Fruit fly (Drosophila melanogaster) whole organism, embryonic: ENCODE data around the gene RfC3.

ENCODE experiments used
- ATbp ChIP-seq: fragments of 200-800 bp; sonication (Bioruptor generic); optimal IDR thresholded peaks from 2 replicates; lab custom pipeline; 2017; ENCODE audit warnings: missing biosample characterization, mild to moderate bottlenecking, missing genetic modification characterization, missing genetic modification reagents
- Atf-2 ChIP-seq: fragments of 200-800 bp; sonication (Bioruptor generic); optimal IDR thresholded peaks from 2 replicates; lab custom pipeline; 2016; ENCODE audit warnings: missing biosample characterization, missing genetic modification characterization
- BEAF-32 ChIP-seq: fragments of 200-800 bp; sonication (Bioruptor generic); optimal IDR thresholded peaks from 3 replicates; lab custom pipeline; 2017; ENCODE audit warnings: missing biosample characterization, missing genetic modification characterization, mild to moderate bottlenecking, moderate library complexity, missing genetic modification reagents
- Bteb2 ChIP-seq: fragments of 200-800 bp; sonication (Bioruptor generic); optimal IDR thresholded peaks from 2 replicates; lab custom pipeline; 2016; ENCODE audit warnings: missing biosample characterization, missing genetic modification characterization
- CG10321 ChIP-seq: fragments of 200-800 bp; sonication (Bioruptor generic); IDR thresholded peaks from 2 replicates; pipeline ENCODE4 v1.3.6; 2022; ENCODE audit warnings: missing biosample characterization, missing genetic modification characterization
- CG10366 ChIP-seq: fragments of 200-800 bp; sonication (Bioruptor generic); IDR thresholded peaks from 2 replicates; pipeline ENCODE4 v1.3.6; 2022; ENCODE audit warnings: missing biosample characterization, missing genetic modification characterization
- CG11560 ChIP-seq: fragments of 200-800 bp; sonication (Bioruptor generic); IDR thresholded peaks from 3 replicates; pipeline ENCODE4 v1.3.6; 2022; ENCODE audit warnings: missing biosample characterization, missing genetic modification characterization
- CG12219 ChIP-seq: fragments of 200-800 bp; sonication (Bioruptor generic); optimal IDR thresholded peaks from 3 replicates; lab custom pipeline; 2018; ENCODE audit warnings: missing biosample characterization, mild to moderate bottlenecking, missing genetic modification characterization
- CG12769 ChIP-seq: fragments of 200-800 bp; sonication (Bioruptor generic); optimal IDR thresholded peaks from 2 replicates; lab custom pipeline; 2019; ENCODE audit warnings: missing biosample characterization, mild to moderate bottlenecking, missing genetic modification characterization, moderate library complexity
- CG12942 ChIP-seq: fragments of 200-800 bp; sonication (Bioruptor generic); optimal IDR thresholded peaks from 3 replicates; lab custom pipeline; 2016; ENCODE audit warnings: missing biosample characterization, missing genetic modification characterization
- CG13624 ChIP-seq: fragments of 200-800 bp; sonication (Bioruptor generic); optimal IDR thresholded peaks from 2 replicates; lab custom pipeline; 2016; ENCODE audit warnings: missing biosample characterization, missing genetic modification characterization
- CG14014 ChIP-seq: fragments of 200-800 bp; sonication (Bioruptor generic); IDR thresholded peaks from 2 replicates; pipeline ENCODE4 v1.3.6; 2022; ENCODE audit warnings: missing biosample characterization, missing genetic modification characterization
- CG14710 ChIP-seq: fragments of 200-800 bp; sonication (Bioruptor generic); optimal IDR thresholded peaks from 3 replicates; lab custom pipeline; 2019; ENCODE audit warnings: missing biosample characterization, mild to moderate bottlenecking, missing genetic modification characterization, moderate library complexity
- CG15011 ChIP-seq: fragments of 200-800 bp; sonication (Bioruptor generic); optimal IDR thresholded peaks from 3 replicates; lab custom pipeline; 2018; ENCODE audit warnings: missing biosample characterization, mild to moderate bottlenecking, missing genetic modification characterization
- CG1602 ChIP-seq: fragments of 200-800 bp; sonication (Bioruptor generic); optimal IDR thresholded peaks from 3 replicates; lab custom pipeline; 2016; ENCODE audit warnings: missing biosample characterization, missing genetic modification characterization
- CG1647 ChIP-seq: fragments of 200-800 bp; sonication (Bioruptor generic); optimal IDR thresholded peaks from 3 replicates; lab custom pipeline; 2016; ENCODE audit warnings: missing biosample characterization, missing genetic modification characterization
- CG16863 ChIP-seq: fragments of 200-800 bp; sonication (Bioruptor generic); optimal IDR thresholded peaks from 3 replicates; lab custom pipeline; 2016; ENCODE audit warnings: missing biosample characterization, missing genetic modification characterization
- CG17568 ChIP-seq: fragments of 200-800 bp; sonication (Bioruptor generic); optimal IDR thresholded peaks from 2 replicates; lab custom pipeline; 2018; ENCODE audit warnings: missing biosample characterization, mild to moderate bottlenecking, missing genetic modification characterization, moderate library complexity
- CG18599 ChIP-seq: fragments of 200-800 bp; sonication (Bioruptor generic); optimal IDR thresholded peaks from 3 replicates; lab custom pipeline; 2017; ENCODE audit warnings: missing biosample characterization, missing genetic modification characterization, mild to moderate bottlenecking, moderate library complexity, missing genetic modification reagents
- CG18619 ChIP-seq: fragments of 200-800 bp; sonication (Bioruptor generic); optimal IDR thresholded peaks from 3 replicates; lab custom pipeline; 2017; ENCODE audit warnings: missing biosample characterization, mild to moderate bottlenecking, missing genetic modification characterization
- CG3163 ChIP-seq: fragments of 200-800 bp; sonication (Bioruptor generic); optimal IDR thresholded peaks from 3 replicates; lab custom pipeline; 2016; ENCODE audit warnings: missing biosample characterization, missing genetic modification characterization
- CG33557 ChIP-seq: fragments of 200-800 bp; sonication (Bioruptor generic); optimal IDR thresholded peaks from 2 replicates; lab custom pipeline; 2019; ENCODE audit warnings: missing biosample characterization, mild to moderate bottlenecking, missing genetic modification characterization, moderate library complexity
- CG4360 ChIP-seq: fragments of 200-800 bp; sonication (Bioruptor generic); IDR thresholded peaks from 2 replicates; pipeline ENCODE4 v1.3.6; 2022; ENCODE audit warnings: missing biosample characterization, missing genetic modification characterization
- CG6175 ChIP-seq: fragments of 200-800 bp; sonication (Bioruptor generic); IDR thresholded peaks from 3 replicates; pipeline ENCODE4 v1.3.6; 2022; ENCODE audit warnings: missing biosample characterization, missing genetic modification characterization
- CG7786 ChIP-seq: fragments of 200-800 bp; sonication (Bioruptor generic); optimal IDR thresholded peaks from 2 replicates; lab custom pipeline; 2016; ENCODE audit warnings: missing biosample characterization, missing genetic modification characterization
- CG8478 ChIP-seq: fragments of >200 bp; optimal IDR thresholded peaks from 2 replicates; lab custom pipeline; 2018
- CG9817 ChIP-seq: fragments of 200-800 bp; sonication (Bioruptor generic); optimal IDR thresholded peaks from 2 replicates; lab custom pipeline; 2018; ENCODE audit warnings: missing biosample characterization, mild to moderate bottlenecking, missing genetic modification characterization, moderate library complexity
- Dbx ChIP-seq: fragments of 200-800 bp; sonication (Bioruptor generic); IDR thresholded peaks from 3 replicates; pipeline ENCODE4 v1.3.6; 2022; ENCODE audit warnings: missing biosample characterization, missing genetic modification characterization
- Gug ChIP-seq: fragments of 200-800 bp; sonication (Bioruptor generic); IDR thresholded peaks from 4 replicates; pipeline ENCODE4 v1.3.6; 2022; ENCODE audit warnings: missing biosample characterization, missing genetic modification characterization
- HLH54F ChIP-seq: fragments of 200-800 bp; sonication (Bioruptor generic); optimal IDR thresholded peaks from 3 replicates; lab custom pipeline; 2016; ENCODE audit warnings: missing biosample characterization, missing genetic modification characterization
- Mad ChIP-seq: fragments of 200-800 bp; sonication (Bioruptor generic); optimal IDR thresholded peaks from 2 replicates; lab custom pipeline; 2016; ENCODE audit warnings: missing biosample characterization, missing genetic modification characterization
- Meics ChIP-seq: fragments of 200-800 bp; sonication (Bioruptor generic); optimal IDR thresholded peaks from 2 replicates; lab custom pipeline; 2017; ENCODE audit warnings: missing biosample characterization, mild to moderate bottlenecking, missing genetic modification characterization
- Neu2 ChIP-seq: fragments of 200-800 bp; sonication (Bioruptor generic); optimal IDR thresholded peaks from 3 replicates; lab custom pipeline; 2016; ENCODE audit warnings: missing biosample characterization, missing genetic modification characterization, borderline replicate concordance
- Oli ChIP-seq: fragments of 200-800 bp; sonication (Bioruptor generic); optimal IDR thresholded peaks from 2 replicates; lab custom pipeline; 2018; ENCODE audit warnings: missing biosample characterization, mild to moderate bottlenecking, missing genetic modification characterization, moderate library complexity
- Usf ChIP-seq: fragments of 200-800 bp; sonication (Bioruptor generic); optimal IDR thresholded peaks from 2 replicates; lab custom pipeline; 2017; ENCODE audit warnings: missing genotype, missing biosample characterization, missing genetic modification characterization
- Xrp1 ChIP-seq: fragments of 200-800 bp; sonication (Bioruptor generic); IDR thresholded peaks from 2 replicates; pipeline ENCODE4 v1.3.6; 2022; ENCODE audit warnings: missing biosample characterization, missing genetic modification characterization
- ato ChIP-seq: fragments of 200-800 bp; sonication (Bioruptor generic); IDR thresholded peaks from 2 replicates; pipeline ENCODE4 v1.3.6; 2022; ENCODE audit warnings: missing biosample characterization, missing genetic modification characterization; ENCODE audit not compliant: partially characterized antibody
- bbx ChIP-seq: fragments of 200-800 bp; sonication (Bioruptor generic); IDR thresholded peaks from 2 replicates; pipeline ENCODE4 v1.3.6; 2022; ENCODE audit warnings: missing biosample characterization, missing genetic modification characterization; ENCODE audit not compliant: partially characterized antibody
- bsh ChIP-seq, 2 experiments: fragments of 200-800 bp; sonication (Bioruptor generic); optimal IDR thresholded peaks; 2 replicates each; lab custom pipeline; 2017 to 2018; ENCODE audit warnings: mild to moderate bottlenecking in 2 of 2, missing biosample characterization in 2 of 2, missing genetic modification characterization in 2 of 2, moderate library complexity in 1 of 2
- cad ChIP-seq: fragments of >200 bp; optimal IDR thresholded peaks from 2 replicates; lab custom pipeline; 2017; ENCODE audit warnings: missing biosample characterization, missing genetic modification characterization
- corto ChIP-seq: fragments of 200-800 bp; sonication (Bioruptor generic); optimal IDR thresholded peaks from 2 replicates; lab custom pipeline; 2016; ENCODE audit warnings: missing biosample characterization, mild to moderate bottlenecking, missing genetic modification characterization, moderate library complexity
- dati ChIP-seq: fragments of 200-800 bp; sonication (Bioruptor generic); IDR thresholded peaks from 2 replicates; pipeline ENCODE4 v1.3.6; 2022; ENCODE audit warnings: missing biosample characterization, missing genetic modification characterization
- grau ChIP-seq: fragments of 200-800 bp; optimal IDR thresholded peaks from 3 replicates; lab custom pipeline; 2019; ENCODE audit warnings: missing biosample characterization, mild to moderate bottlenecking, missing genetic modification characterization, moderate library complexity
- hbn ChIP-seq: fragments of 200-800 bp; sonication (Bioruptor generic); IDR thresholded peaks from 2 replicates; pipeline ENCODE4 v1.3.6; 2022; ENCODE audit warnings: missing biosample characterization, missing genetic modification characterization; ENCODE audit not compliant: partially characterized antibody
- jigr1 ChIP-seq: fragments of 200-800 bp; sonication (Bioruptor generic); IDR thresholded peaks from 3 replicates; pipeline ENCODE4 v1.3.6; 2022; ENCODE audit warnings: missing biosample characterization, missing genetic modification characterization
- kah ChIP-seq: fragments of 200-800 bp; sonication (Bioruptor generic); optimal IDR thresholded peaks from 2 replicates; lab custom pipeline; 2018; ENCODE audit warnings: missing biosample characterization, mild to moderate bottlenecking, missing genetic modification characterization
- klu ChIP-seq: fragments of 200-800 bp; sonication (Bioruptor generic); IDR thresholded peaks from 2 replicates; pipeline ENCODE4 v1.3.6; 2022; ENCODE audit warnings: missing biosample characterization, missing genetic modification characterization
- p53 ChIP-seq: fragments of 200-800 bp; sonication (Bioruptor generic); optimal IDR thresholded peaks from 2 replicates; lab custom pipeline; 2016; ENCODE audit warnings: missing biosample characterization, missing genetic modification characterization
- row ChIP-seq: fragments of 200-800 bp; sonication (Bioruptor generic); IDR thresholded peaks from 3 replicates; pipeline ENCODE4 v1.3.6; 2022; ENCODE audit warnings: missing biosample characterization, missing genetic modification characterization
- sens ChIP-seq: fragments of 200-800 bp; sonication (Bioruptor generic); peaks from one replicate; lab custom pipeline; 2016; ENCODE audit warnings: missing biosample characterization, missing genetic modification characterization
- vvl ChIP-seq: fragments of 200-800 bp; sonication (Bioruptor generic); IDR thresholded peaks from 2 replicates; pipeline ENCODE4 v1.3.6; 2022; ENCODE audit warnings: missing biosample characterization, missing genetic modification characterization
- wdn ChIP-seq: fragments of 200-800 bp; sonication (Bioruptor generic); IDR thresholded peaks from 2 replicates; pipeline ENCODE4 v1.3.6; 2022; ENCODE audit warnings: missing biosample characterization, missing genetic modification characterization
- zf30C ChIP-seq: fragments of 200-800 bp; sonication (Bioruptor generic); optimal IDR thresholded peaks from 3 replicates; lab custom pipeline; 2018; ENCODE audit warnings: missing biosample characterization, mild to moderate bottlenecking, missing genetic modification characterization

The RfC3 gene

DNA sequence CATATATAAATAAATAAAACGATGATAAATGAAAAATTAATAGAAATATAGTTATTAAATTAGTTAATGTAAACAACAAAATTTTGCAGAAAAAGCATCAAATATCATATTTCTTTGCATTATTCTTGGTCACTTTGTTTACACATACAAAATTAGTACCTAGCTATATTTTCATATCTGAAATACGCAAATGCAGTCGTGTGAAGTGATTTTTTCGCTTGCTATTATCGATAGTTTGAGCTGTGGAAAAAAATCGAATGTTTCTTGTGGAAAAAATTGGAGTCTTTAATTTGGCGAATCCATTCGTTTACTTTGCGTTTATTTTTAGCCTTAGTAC is 22.5 kb upstream of the RfC3 start, which contains the start of gene Cnot4 (continued):
- no peak for TF ChIP-seq CG18599
- TF ChIP-seq vvl (GFP tag; lab: Robert Waterston, UW) = peak; percentile 14; the same call in 1 of the 2 replicates
- no peak for TF ChIP-seq Mad
- no peak for TF ChIP-seq CG4360 (GFP tag; lab: Robert Waterston, UW)
- TF ChIP-seq CG1602 = no peak
- TF ChIP-seq CG12942 (GFP tag; lab: Kevin White, UChicago) = no peak
- TF ChIP-seq grau (tag; lab: Kevin White, UChicago) = no peak
- no peak for TF ChIP-seq HLH54F (GFP tag; lab: Kevin White, UChicago)
- TF ChIP-seq CG12769 (tag; lab: Kevin White, UChicago) = no peak
- no peak for TF ChIP-seq CG1647 (GFP tag; lab: Kevin White, UChicago)
- no peak for TF ChIP-seq Atf-2 (GFP tag; lab: Kevin White, UChicago)
- TF ChIP-seq CG7786 = no peak
- no peak for TF ChIP-seq wdn (GFP tag; lab: Robert Waterston, UW)
- no peak for TF ChIP-seq bbx (GFP tag; lab: Robert Waterston, UW)
- TF ChIP-seq cad = no peak
- TF ChIP-seq Usf (GFP tag; lab: Kevin White, UChicago) = no peak
- TF ChIP-seq CG6175 (GFP tag; lab: Robert Waterston, UW) = no peak
- TF ChIP-seq CG10366 (GFP tag; lab: Robert Waterston, UW) = no peak
- no peak for TF ChIP-seq bsh (GFP tag; optimal IDR thresholded peaks at IDR 0.05; lab: Kevin White, UChicago)
- TF ChIP-seq p53 (GFP tag; lab: Kevin White, UChicago) = no peak
- no peak for TF ChIP-seq sens
- TF ChIP-seq ATbp (GFP tag; lab: Kevin White, UChicago) = no peak
- TF ChIP-seq ato (GFP tag; lab: Robert Waterston, UW) = no peak
- no peak for TF ChIP-seq dati
- no peak for TF ChIP-seq klu (GFP tag; lab: Robert Waterston, UW)
- TF ChIP-seq Meics = no peak
- TF ChIP-seq Oli = no peak
- TF ChIP-seq CG15011 (GFP tag; lab: Kevin White, UChicago) = no peak
- no peak for TF ChIP-seq CG3163
- no peak for TF ChIP-seq jigr1 (GFP tag; lab: Robert Waterston, UW)
- TF ChIP-seq kah = no peak
- peak; percentile 97 for TF ChIP-seq CG11560 (tag; lab: Robert Waterston, UW)
- no peak for TF ChIP-seq hbn
- peak; percentile 63 for TF ChIP-seq CG14710
- TF ChIP-seq Neu2 (GFP tag; lab: Kevin White, UChicago) = no peak
- no peak for TF ChIP-seq CG9817 (tag; lab: Kevin White, UChicago)
- TF ChIP-seq CG14014 (GFP tag; lab: Robert Waterston, UW) = no peak
- no peak for TF ChIP-seq Gug (GFP tag; lab: Robert Waterston, UW)
- no peak for TF ChIP-seq CG12219
- no peak for TF ChIP-seq Xrp1 (GFP tag; lab: Robert Waterston, UW)
- no peak for TF ChIP-seq Dbx (GFP tag; lab: Robert Waterston, UW)
- TF ChIP-seq CG18619 = no peak
- TF ChIP-seq CG17568 = no peak
- peak; percentile 69 for TF ChIP-seq BEAF-32 (GFP tag; lab: Kevin White, UChicago)
- no peak for TF ChIP-seq corto (GFP tag; lab: Kevin White, UChicago)
- TF ChIP-seq Bteb2 (GFP tag; lab: Kevin White, UChicago) = no peak
- TF ChIP-seq zf30C (GFP tag; lab: Kevin White, UChicago) = no peak
- TF ChIP-seq CG10321 (GFP tag; lab: Robert Waterston, UW) = no peak
- no peak for TF ChIP-seq CG33557 (GFP tag; lab: Kevin White, UChicago)
- no peak for TF ChIP-seq CG8478 (lab: Kevin White, UChicago)
- TF ChIP-seq CG13624 (GFP tag; lab: Kevin White, UChicago) = no peak
- TF ChIP-seq row (GFP tag; lab: Robert Waterston, UW) = peak; percentile 71
- TF ChIP-seq CG16863 = no peak
